Worm (Caenorhabditis elegans) whole organism, young adult: Measurements from ENCODE around the gene str-7.

Source experiments
- F57A8.1 ChIP-seq: fragments of 200-800 bp; sonication (Bioruptor generic); optimal IDR thresholded peaks from 2 replicates; lab custom pipeline; 2018; ENCODE audit warnings: mild to moderate bottlenecking, missing genetic modification characterization, moderate library complexity, missing compliant biosample characterization
- akir-1 ChIP-seq: fragments of 200-800 bp; sonication (Bioruptor generic); optimal IDR thresholded peaks from 2 replicates; lab custom pipeline; 2018; ENCODE audit warnings: mild to moderate bottlenecking, missing genetic modification characterization, moderate library complexity, missing compliant biosample characterization
- ama-1 ChIP-seq, 3 experiments: fragments of 150-350 bp in 1 of 3; sonication (generic microtip) in 2 of 3; optimal IDR thresholded peaks; 2 replicates each; lab custom pipeline; 2014 to 2018; ENCODE audit warnings: missing biosample characterization in 2 of 3, missing genetic modification characterization in 2 of 3, missing genetic modification reagents in 2 of 3
- ceh-58 ChIP-seq: fragments of 200-800 bp; sonication (Bioruptor generic); IDR thresholded peaks from 2 replicates; pipeline ENCODE4 v1.3.6; 2022; ENCODE audit warnings: missing genetic modification characterization, missing compliant biosample characterization
- dpl-1 ChIP-seq: fragments of 150-350 bp; optimal IDR thresholded peaks from 2 replicates; lab custom pipeline; 2014; ENCODE audit warnings: missing biosample characterization, missing genetic modification reagents, missing genetic modification characterization
- ets-4 ChIP-seq: fragments of 200-800 bp; sonication (Bioruptor generic); optimal IDR thresholded peaks from 2 replicates; lab custom pipeline; 2018; ENCODE audit warnings: mild to moderate bottlenecking, missing genetic modification characterization, missing compliant biosample characterization
- him-1 ChIP-seq: sonication (generic microtip); optimal IDR thresholded peaks from 2 replicates; lab custom pipeline; 2016; ENCODE audit warnings: missing genotype, missing genetic modification reagents, missing genetic modification characterization, missing compliant biosample characterization
- mcd-1 ChIP-seq: fragments of 200-800 bp; sonication (Bioruptor generic); IDR thresholded peaks from 2 replicates; pipeline ENCODE4 v1.3.6; 2022; ENCODE audit warnings: missing genetic modification reagents, missing genetic modification characterization, missing compliant biosample characterization
- rec-8 ChIP-seq, 2 experiments: sonication (generic microtip); optimal IDR thresholded peaks; 2 replicates each; lab custom pipeline; 2016; ENCODE audit warnings: mild to moderate bottlenecking in 2 of 2, missing genetic modification characterization in 2 of 2, missing genetic modification reagents in 2 of 2, missing genotype in 2 of 2, missing biosample characterization in 1 of 2, missing compliant biosample characterization in 1 of 2, moderate library complexity in 1 of 2

DNA sequence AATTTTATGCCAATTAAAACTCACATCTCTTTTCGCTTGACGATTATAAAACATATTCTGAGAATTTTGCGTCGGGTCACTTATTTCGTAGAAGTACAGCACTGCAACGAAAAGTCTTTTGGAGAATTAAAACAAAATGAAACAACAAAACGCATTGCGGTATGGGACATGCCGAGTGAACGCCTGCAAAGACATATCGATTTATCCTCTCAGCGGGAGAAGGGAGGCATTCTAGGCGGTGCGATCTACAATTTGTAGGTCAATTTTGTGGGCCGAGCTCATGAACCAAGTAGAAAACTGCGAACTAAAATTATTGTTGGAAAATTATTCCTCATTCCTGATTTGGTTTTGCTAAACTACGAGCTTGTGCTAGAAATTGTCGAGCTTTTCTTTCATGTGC, 46.0 kb downstream of the str-7 start, which contains the start of gene F14H3.3:
- TF ChIP-seq ama-1 (optimal IDR thresholded peaks at IDR 0.05; lab: Kevin White, UChicago) (no peak), ama-1 (GFP tag; optimal IDR thresholded peaks at IDR 0.05; lab: Kevin White, UChicago) (no peak), mcd-1 (GFP tag; lab: Robert Waterston, UW) (no peak), F57A8.1 (GFP tag; lab: Kevin White, UChicago) (no peak), rec-8 (tag; optimal IDR thresholded peaks at IDR 0.05; lab: Kevin White, UChicago) (no peak), ceh-58 (GFP tag; lab: Robert Waterston, UW) (no peak), dpl-1 (no peak), akir-1 (GFP tag; lab: Kevin White, UChicago) (no peak), him-1 (tag; lab: Kevin White, UChicago) (no peak), ets-4 (GFP tag; lab: Kevin White, UChicago) (no peak)
